Fruit fly (Drosophila melanogaster) whole organism, embryonic: ENCODE data around the gene Pdi.
A peak's percentile ranks its signal among the peaks of the same experiment; 100 is the strongest.

Experiments
- CG10321 ChIP-seq: fragments of 200-800 bp; sonication (Bioruptor generic); IDR thresholded peaks from 2 replicates; pipeline ENCODE4 v1.3.6; 2022; ENCODE audit warnings: missing biosample characterization, missing genetic modification characterization
- CG10431 ChIP-seq: fragments of 200-800 bp; sonication (Bioruptor generic); optimal IDR thresholded peaks from 3 replicates; lab custom pipeline; 2018; ENCODE audit warnings: missing biosample characterization, mild to moderate bottlenecking, missing genetic modification characterization
- CG10979 ChIP-seq: fragments of 200-800 bp; sonication (Bioruptor generic); optimal IDR thresholded peaks from 2 replicates; lab custom pipeline; 2018; ENCODE audit warnings: missing biosample characterization, mild to moderate bottlenecking, missing genetic modification characterization, moderate library complexity
- CG11723 ChIP-seq: fragments of 200-800 bp; sonication (Bioruptor generic); optimal IDR thresholded peaks from 2 replicates; lab custom pipeline; 2017; ENCODE audit warnings: missing biosample characterization, mild to moderate bottlenecking, missing genetic modification characterization
- CG14441 ChIP-seq: fragments of 200-800 bp; sonication (Bioruptor generic); IDR thresholded peaks from 2 replicates; pipeline ENCODE4 v1.3.6; 2022; ENCODE audit warnings: missing biosample characterization, missing genetic modification characterization
- CG15479 ChIP-seq: fragments of 200-800 bp; sonication (Bioruptor generic); optimal IDR thresholded peaks from 3 replicates; lab custom pipeline; 2019; ENCODE audit warnings: missing biosample characterization, mild to moderate bottlenecking, missing genetic modification characterization, moderate library complexity
- CG16815 ChIP-seq: fragments of 200-800 bp; sonication (Bioruptor generic); optimal IDR thresholded peaks from 3 replicates; lab custom pipeline; 2017; ENCODE audit warnings: missing biosample characterization, mild to moderate bottlenecking, missing genetic modification characterization
- CG16863 ChIP-seq: fragments of 200-800 bp; sonication (Bioruptor generic); optimal IDR thresholded peaks from 3 replicates; lab custom pipeline; 2016; ENCODE audit warnings: missing biosample characterization, missing genetic modification characterization
- CG17186 ChIP-seq: fragments of 200-800 bp; sonication (Bioruptor generic); optimal IDR thresholded peaks from 3 replicates; lab custom pipeline; 2017; ENCODE audit warnings: missing biosample characterization, missing genetic modification reagents, missing genetic modification characterization
- CG17612 ChIP-seq: fragments of 200-800 bp; sonication (Bioruptor generic); IDR thresholded peaks from 2 replicates; pipeline ENCODE4 v1.3.6; 2022; ENCODE audit warnings: missing biosample characterization, missing genetic modification characterization
- CG17829 ChIP-seq: fragments of 200-800 bp; optimal IDR thresholded peaks from 2 replicates; lab custom pipeline; 2019; ENCODE audit warnings: missing biosample characterization, mild to moderate bottlenecking, missing genetic modification characterization, moderate library complexity
- CG17912 ChIP-seq: fragments of 200-800 bp; sonication (Bioruptor generic); optimal IDR thresholded peaks from 2 replicates; lab custom pipeline; 2018; ENCODE audit warnings: missing biosample characterization, mild to moderate bottlenecking, missing genetic modification characterization
- CG2120 ChIP-seq: fragments of 200-800 bp; sonication (Bioruptor generic); optimal IDR thresholded peaks from 3 replicates; lab custom pipeline; 2016; ENCODE audit warnings: missing biosample characterization, missing genetic modification characterization
- CG34376 ChIP-seq: fragments of 200-800 bp; sonication (Bioruptor generic); optimal IDR thresholded peaks from 2 replicates; lab custom pipeline; 2018; ENCODE audit warnings: missing biosample characterization, mild to moderate bottlenecking, missing genetic modification characterization
- CG3847 ChIP-seq: fragments of 200-800 bp; sonication (Bioruptor generic); IDR thresholded peaks from 2 replicates; pipeline ENCODE4 v1.3.6; 2022; ENCODE audit warnings: missing biosample characterization, missing genetic modification characterization
- CG6765 ChIP-seq: fragments of 200-800 bp; sonication (Bioruptor generic); optimal IDR thresholded peaks from 3 replicates; lab custom pipeline; 2017; ENCODE audit warnings: missing biosample characterization, mild to moderate bottlenecking, missing genetic modification characterization
- CG7372 ChIP-seq: fragments of 200-800 bp; sonication (Bioruptor generic); IDR thresholded peaks from 2 replicates; pipeline ENCODE4 v1.3.6; 2022; ENCODE audit warnings: missing biosample characterization, missing genetic modification characterization
- CG7745 ChIP-seq: fragments of 200-800 bp; sonication (Bioruptor generic); optimal IDR thresholded peaks from 2 replicates; lab custom pipeline; 2018; ENCODE audit warnings: missing biosample characterization, mild to moderate bottlenecking, missing genetic modification characterization, moderate library complexity
- CG9609 ChIP-seq: fragments of 200-800 bp; sonication (Bioruptor generic); optimal IDR thresholded peaks from 3 replicates; lab custom pipeline; 2016; ENCODE audit warnings: missing biosample characterization, missing genetic modification characterization
- HmgD ChIP-seq: fragments of 200-800 bp; sonication (Bioruptor generic); optimal IDR thresholded peaks from 3 replicates; lab custom pipeline; 2016; ENCODE audit warnings: missing biosample characterization, missing genetic modification characterization
- HmgZ ChIP-seq: fragments of 200-800 bp; sonication (Bioruptor generic); optimal IDR thresholded peaks from 2 replicates; lab custom pipeline; 2018; ENCODE audit warnings: missing biosample characterization, mild to moderate bottlenecking, missing genetic modification characterization
- MTF-1 ChIP-seq: fragments of 200-800 bp; sonication (Bioruptor generic); optimal IDR thresholded peaks from 2 replicates; lab custom pipeline; 2018; ENCODE audit warnings: missing biosample characterization, mild to moderate bottlenecking, missing genetic modification characterization, borderline replicate concordance
- Nf-YC ChIP-seq: fragments of 200-800 bp; optimal IDR thresholded peaks from 3 replicates; lab custom pipeline; 2019; ENCODE audit warnings: missing biosample characterization, mild to moderate bottlenecking, missing genetic modification characterization, moderate library complexity
- Side ChIP-seq: fragments of 200-800 bp; sonication (Bioruptor generic); optimal IDR thresholded peaks from 2 replicates; lab custom pipeline; 2016; ENCODE audit warnings: missing biosample characterization, missing genetic modification characterization
- Xrp1 ChIP-seq: fragments of 200-800 bp; sonication (Bioruptor generic); IDR thresholded peaks from 2 replicates; pipeline ENCODE4 v1.3.6; 2022; ENCODE audit warnings: missing biosample characterization, missing genetic modification characterization
- amos ChIP-seq: fragments of 200-800 bp; sonication (Bioruptor generic); IDR thresholded peaks from 2 replicates; pipeline ENCODE4 v1.3.6; 2022; ENCODE audit warnings: missing biosample characterization, missing genetic modification characterization; ENCODE audit not compliant: partially characterized antibody
- bab2 ChIP-seq: fragments of 200-800 bp; sonication (Bioruptor generic); optimal IDR thresholded peaks from 2 replicates; lab custom pipeline; 2016; ENCODE audit warnings: missing biosample characterization, missing genetic modification characterization
- bcd ChIP-seq: fragments of 200-800 bp; sonication (Bioruptor generic); optimal IDR thresholded peaks from 2 replicates; lab custom pipeline; 2017; ENCODE audit warnings: missing biosample characterization, mild to moderate bottlenecking, missing genetic modification characterization
- bsh ChIP-seq, 2 experiments: fragments of 200-800 bp; sonication (Bioruptor generic); optimal IDR thresholded peaks; 2 replicates each; lab custom pipeline; 2017 to 2018; ENCODE audit warnings: mild to moderate bottlenecking in 2 of 2, missing biosample characterization in 2 of 2, missing genetic modification characterization in 2 of 2, moderate library complexity in 1 of 2
- dpn ChIP-seq, 2 experiments: fragments of 200-800 bp; sonication (Bioruptor generic); optimal IDR thresholded peaks; 3 replicates each; lab custom pipeline; 2016; ENCODE audit warnings: missing biosample characterization in 2 of 2, missing genetic modification characterization in 2 of 2
- dysf ChIP-seq: fragments of 200-800 bp; sonication (Bioruptor generic); IDR thresholded peaks from 3 replicates; pipeline ENCODE4 v1.3.6; 2022; ENCODE audit warnings: missing biosample characterization, missing genetic modification characterization
- gcm ChIP-seq: fragments of 200-800 bp; sonication (Bioruptor generic); optimal IDR thresholded peaks from 2 replicates; lab custom pipeline; 2019; ENCODE audit warnings: missing biosample characterization, mild to moderate bottlenecking, missing genetic modification characterization, moderate library complexity
- gsb ChIP-seq: fragments of 200-800 bp; sonication (Bioruptor generic); IDR thresholded peaks from 2 replicates; pipeline ENCODE4 v1.3.6; 2022; ENCODE audit warnings: missing biosample characterization, missing genetic modification characterization
- ind ChIP-seq: fragments of 200-800 bp; sonication (Bioruptor generic); optimal IDR thresholded peaks from 3 replicates; lab custom pipeline; 2016; ENCODE audit warnings: missing biosample characterization, missing genetic modification characterization
- jing ChIP-seq: fragments of 200-800 bp; sonication (Bioruptor generic); optimal IDR thresholded peaks from 2 replicates; lab custom pipeline; 2018; ENCODE audit warnings: missing biosample characterization, mild to moderate bottlenecking, missing genetic modification characterization
- klu ChIP-seq: fragments of 200-800 bp; sonication (Bioruptor generic); IDR thresholded peaks from 2 replicates; pipeline ENCODE4 v1.3.6; 2022; ENCODE audit warnings: missing biosample characterization, missing genetic modification characterization
- lov ChIP-seq, 2 experiments: fragments of 200-800 bp in 1 of 2; fragments of >200 bp in 1 of 2; sonication (Bioruptor generic) in 1 of 2; IDR thresholded peaks in 1 of 2; optimal IDR thresholded peaks in 1 of 2; 2 replicates in 1 of 2; 3 replicates in 1 of 2; pipeline versions ENCODE4 v1.3.6 to Lab custom; 2017 to 2022; ENCODE audit warnings: missing biosample characterization in 1 of 2, missing genetic modification characterization in 1 of 2
- nerfin-1 ChIP-seq: fragments of 200-800 bp; sonication (Bioruptor generic); optimal IDR thresholded peaks from 3 replicates; lab custom pipeline; 2019; ENCODE audit warnings: missing biosample characterization, mild to moderate bottlenecking, missing genetic modification characterization, moderate library complexity
- nmo ChIP-seq: fragments of 200-800 bp; sonication (Bioruptor generic); optimal IDR thresholded peaks from 2 replicates; lab custom pipeline; 2018; ENCODE audit warnings: missing biosample characterization, mild to moderate bottlenecking, missing genetic modification characterization, moderate library complexity
- pfk ChIP-seq: fragments of 200-800 bp; sonication (Bioruptor generic); optimal IDR thresholded peaks from 2 replicates; lab custom pipeline; 2018; ENCODE audit warnings: missing biosample characterization, mild to moderate bottlenecking, missing genetic modification characterization, moderate library complexity
- phol ChIP-seq: fragments of 200-800 bp; sonication (Bioruptor generic); optimal IDR thresholded peaks from 3 replicates; lab custom pipeline; 2018; ENCODE audit warnings: missing biosample characterization, mild to moderate bottlenecking, missing genetic modification characterization, moderate library complexity
- row ChIP-seq: fragments of 200-800 bp; sonication (Bioruptor generic); IDR thresholded peaks from 3 replicates; pipeline ENCODE4 v1.3.6; 2022; ENCODE audit warnings: missing biosample characterization, missing genetic modification characterization
- seq ChIP-seq: fragments of 200-800 bp; sonication (Bioruptor generic); IDR thresholded peaks from 2 replicates; pipeline ENCODE4 v1.3.6; 2022; ENCODE audit warnings: missing biosample characterization, missing genetic modification characterization
- slou ChIP-seq: fragments of 200-800 bp; sonication (Bioruptor generic); optimal IDR thresholded peaks from 3 replicates; lab custom pipeline; 2016; ENCODE audit warnings: missing biosample characterization, missing genetic modification characterization
- sr ChIP-seq: fragments of 200-800 bp; sonication (Bioruptor generic); IDR thresholded peaks from 3 replicates; pipeline ENCODE4 v1.3.6; 2022; ENCODE audit warnings: missing biosample characterization, missing genetic modification characterization
- stwl ChIP-seq: fragments of 200-800 bp; sonication (Bioruptor generic); optimal IDR thresholded peaks from 3 replicates; lab custom pipeline; 2018; ENCODE audit warnings: missing biosample characterization, mild to moderate bottlenecking, missing genetic modification characterization, moderate library complexity
- tgo ChIP-seq: fragments of 200-800 bp; sonication (Bioruptor generic); IDR thresholded peaks from 3 replicates; pipeline ENCODE4 v1.3.6; 2022; ENCODE audit warnings: missing biosample characterization, missing genetic modification characterization
- tin ChIP-seq: fragments of 200-800 bp; sonication (Bioruptor generic); optimal IDR thresholded peaks from 3 replicates; lab custom pipeline; 2016; ENCODE audit warnings: missing biosample characterization, missing genetic modification characterization

Gene Pdi

DNA sequence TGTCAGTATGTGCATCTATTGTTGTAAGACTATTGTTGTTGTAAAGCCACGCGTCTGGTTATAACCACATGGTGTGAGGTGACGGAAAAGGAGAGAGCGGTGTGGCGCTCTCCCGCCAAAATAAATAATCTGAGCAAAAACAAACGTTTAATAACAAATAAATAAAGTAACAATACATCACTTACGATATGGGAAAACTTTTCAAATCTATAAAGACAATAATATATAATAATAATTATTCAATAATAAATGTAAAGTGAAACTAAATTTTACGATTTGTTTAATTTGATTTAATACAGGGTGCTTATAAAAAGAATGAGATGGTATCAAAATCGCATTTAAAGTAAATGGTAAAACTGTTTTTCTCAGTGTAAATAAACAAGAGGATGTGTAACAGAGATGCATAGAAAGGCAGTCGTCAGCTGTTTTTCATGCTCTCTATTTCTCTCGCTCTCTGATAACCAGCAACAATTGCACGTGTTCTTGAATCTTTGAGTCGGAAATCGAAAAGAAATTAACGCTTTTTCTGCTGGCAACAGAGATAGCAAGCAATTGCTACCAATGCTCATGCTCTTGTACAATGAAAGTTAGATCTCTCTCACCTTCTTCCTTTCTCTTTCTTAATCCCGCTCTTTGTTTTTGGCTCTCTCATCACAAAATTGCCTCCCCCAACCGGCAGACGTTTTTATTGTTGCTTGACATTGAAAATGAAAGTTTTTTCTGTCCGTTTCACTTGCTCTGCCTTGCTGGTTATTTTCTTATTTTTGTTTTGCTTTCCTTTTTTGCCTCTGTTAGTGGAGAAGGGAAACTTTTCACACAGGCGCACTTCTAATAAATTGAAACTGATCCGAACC is 43.8 kb downstream of the Pdi start (continued):
- TF ChIP-seq Side, result no peak
- peak; percentile 97 for TF ChIP-seq CG17829 (tag; lab: Kevin White, UChicago)
- peak; percentile 3 for TF ChIP-seq CG9609
- TF ChIP-seq CG15479 (GFP tag; lab: Kevin White, UChicago), result peak; percentile 13
- TF ChIP-seq klu (GFP tag; lab: Robert Waterston, UW), result no peak; the same call in 1 of the 2 replicates
- peak; percentile 58 for TF ChIP-seq CG10431 (GFP tag; lab: Kevin White, UChicago)
- no peak for TF ChIP-seq lov (optimal IDR thresholded peaks at IDR 0.05; lab: Kevin White, UChicago)
- TF ChIP-seq lov (GFP tag; IDR thresholded peaks at IDR 0.05; lab: Robert Waterston, UW), result peak; percentile 69; the same call in 2 of the 3 replicates
- TF ChIP-seq phol, result peak; percentile 95
- TF ChIP-seq CG17612 (GFP tag; lab: Robert Waterston, UW), result no peak
- TF ChIP-seq HmgD (GFP tag; lab: Kevin White, UChicago), result no peak
- peak; percentile 40 for TF ChIP-seq pfk (GFP tag; lab: Kevin White, UChicago)
- TF ChIP-seq bsh (GFP tag; optimal IDR thresholded peaks at IDR 0.05; lab: Kevin White, UChicago), result peak; percentile 53 to 89
- peak; percentile 47 for TF ChIP-seq CG16815 (GFP tag; lab: Kevin White, UChicago)
- peak; percentile 67; the same call in 1 of the 2 replicates for TF ChIP-seq CG7372 (GFP tag; lab: Robert Waterston, UW)
- TF ChIP-seq CG17912, result peak; percentile 2
- peak; percentile 82 for TF ChIP-seq bcd (GFP tag; lab: Kevin White, UChicago)
- TF ChIP-seq CG17186 (GFP tag; lab: Kevin White, UChicago), result no peak
- TF ChIP-seq CG10321 (GFP tag; lab: Robert Waterston, UW), result peak; percentile 68; the same call in 1 of the 2 replicates
- TF ChIP-seq ind (GFP tag; lab: Kevin White, UChicago), result peak; percentile 84
- peak; percentile 77 for TF ChIP-seq gsb (GFP tag; lab: Robert Waterston, UW)
- TF ChIP-seq gcm, result peak; percentile 94
- TF ChIP-seq Xrp1 (GFP tag; lab: Robert Waterston, UW), result peak; percentile 94
- peak; percentile 82 for TF ChIP-seq dysf
- peak; percentile 71 for TF ChIP-seq CG14441 (GFP tag; lab: Robert Waterston, UW)
- peak; percentile 34; the same call in 1 of the 2 replicates for TF ChIP-seq seq
- TF ChIP-seq CG3847 (GFP tag; lab: Robert Waterston, UW), result no peak
- TF ChIP-seq CG7745 (tag; lab: Kevin White, UChicago), result no peak
- TF ChIP-seq nerfin-1 (tag; lab: Kevin White, UChicago), result peak; percentile 91
- peak; percentile 40 for TF ChIP-seq CG2120
- TF ChIP-seq sr, result peak; percentile 56; the same call in 2 of the 3 replicates
- no peak for TF ChIP-seq jing (GFP tag; lab: Kevin White, UChicago)
- TF ChIP-seq tin (GFP tag; lab: Kevin White, UChicago), result peak; percentile 68
- peak in 1 of 2 experiments; percentile 75 for TF ChIP-seq dpn (GFP tag; optimal IDR thresholded peaks at IDR 0.05; lab: Kevin White, UChicago)
- TF ChIP-seq HmgZ (tag; lab: Kevin White, UChicago), result peak; percentile 22
- peak; percentile 88 for TF ChIP-seq CG6765 (GFP tag; lab: Kevin White, UChicago)
- TF ChIP-seq row (GFP tag; lab: Robert Waterston, UW), result peak; percentile 74
- peak; percentile 17 for TF ChIP-seq stwl (tag; lab: Kevin White, UChicago)
- no peak for TF ChIP-seq CG16863 (GFP tag; lab: Kevin White, UChicago)
- TF ChIP-seq nmo (GFP tag; lab: Kevin White, UChicago), result peak; percentile 85
- peak; percentile 90 for TF ChIP-seq tgo (GFP tag; lab: Robert Waterston, UW)
- TF ChIP-seq MTF-1, result peak; percentile 86
- peak; percentile 11 for TF ChIP-seq bab2 (GFP tag; lab: Kevin White, UChicago)
- TF ChIP-seq CG10979, result peak; percentile 97
- peak; percentile 80 for TF ChIP-seq Nf-YC
- no peak for TF ChIP-seq amos (GFP tag; lab: Robert Waterston, UW)
- TF ChIP-seq slou, result no peak
- TF ChIP-seq CG34376 (GFP tag; lab: Kevin White, UChicago), result peak; percentile 69
- TF ChIP-seq CG11723 (GFP tag; lab: Kevin White, UChicago), result peak; percentile 63
